Worm (Caenorhabditis elegans) whole organism, L4 larva: ENCODE data around the gene tin-10.

ENCODE experiments used
- aly-2 ChIP-seq: sonication (generic microtip); optimal IDR thresholded peaks from 2 replicates; lab custom pipeline; 2018; ENCODE audit warnings: missing biosample characterization, missing genetic modification characterization
- ama-1 ChIP-seq: fragments of 150-350 bp; optimal IDR thresholded peaks from 2 replicates; lab custom pipeline; 2014; ENCODE audit warnings: inconsistent platforms, mixed read lengths
- ceh-82 ChIP-seq: sonication (generic microtip); optimal IDR thresholded peaks from 2 replicates; lab custom pipeline; 2017; ENCODE audit warnings: missing biosample characterization, missing genetic modification characterization
- nhr-25 ChIP-seq: sonication (generic microtip); optimal IDR thresholded peaks from 2 replicates; lab custom pipeline; 2017; ENCODE audit warnings: missing genetic modification characterization, mild to moderate bottlenecking, missing compliant biosample characterization, antibody characterized with exemption, moderate library complexity, borderline replicate concordance; ENCODE audit not compliant: insufficient read depth
- snpc-4 ChIP-seq: fragments of 150-350 bp; optimal IDR thresholded peaks from 2 replicates; lab custom pipeline; 2014; ENCODE audit warnings: missing biosample characterization, missing genetic modification characterization
- unc-39 ChIP-seq: sonication (generic microtip); optimal IDR thresholded peaks from 2 replicates; lab custom pipeline; 2017; ENCODE audit warnings: missing biosample characterization, missing genetic modification characterization

ce11 chrIII:11510826-11511225, 8.2 kb upstream of the tin-10 start:
- TF ChIP-seq ceh-82 (tag; lab: Kevin White, UChicago) (no peak), unc-39 (tag; lab: Kevin White, UChicago) (no peak), aly-2 (tag; lab: Kevin White, UChicago) (no peak), snpc-4 (tag; lab: Kevin White, UChicago) (no peak), nhr-25 (tag; lab: Kevin White, UChicago) (no peak), ama-1 (no peak)
